Worm (Caenorhabditis elegans): ENCODE data around the gene mstr-2.

The mstr-2 gene

ce11 chrIII:4487271-4487670 is 18.4 kb downstream of the mstr-2 start:
- TF ChIP-seq nhr-21 (tag; optimal IDR thresholded peaks at IDR 0.05), result peak; percentile 36
- no peak for TF ChIP-seq nhr-11 (tag; optimal IDR thresholded peaks at IDR 0.05)
- TF ChIP-seq fos-1 (tag; optimal IDR thresholded peaks at IDR 0.05), result no peak
- TF ChIP-seq blmp-1 (tag; optimal IDR thresholded peaks at IDR 0.05; ENCODE audit: insufficient read depth), result no peak
- no peak for TF ChIP-seq ZK546.5 (tag; optimal IDR thresholded peaks at IDR 0.05)
- no peak for TF ChIP-seq dmd-4 (tag; optimal IDR thresholded peaks at IDR 0.05)
- no peak for TF ChIP-seq sma-9 (GFP tag; optimal IDR thresholded peaks at IDR 0.05)
- no peak for TF ChIP-seq sma-9 (tag; optimal IDR thresholded peaks at IDR 0.05)
- no peak for TF ChIP-seq nhr-12 (tag; optimal IDR thresholded peaks at IDR 0.05)
- TF ChIP-seq mbf-1 (tag; optimal IDR thresholded peaks at IDR 0.05), result no peak
- TF ChIP-seq lsy-2 (tag; optimal IDR thresholded peaks at IDR 0.05), result peak in 1 of 2 experiments; percentile 30
- TF ChIP-seq alr-1 (tag; optimal IDR thresholded peaks at IDR 0.05), result no peak
- no peak for TF ChIP-seq elt-1 (tag; optimal IDR thresholded peaks at IDR 0.05)
- TF ChIP-seq nhr-129 (tag; optimal IDR thresholded peaks at IDR 0.05), result no peak
- TF ChIP-seq egl-27 (tag; optimal IDR thresholded peaks at IDR 0.05), result no peak
- peak; percentile 20 for TF ChIP-seq C34F6.9 (tag; optimal IDR thresholded peaks at IDR 0.05)
- no peak for TF ChIP-seq ztf-11 (tag; optimal IDR thresholded peaks at IDR 0.05)
- TF ChIP-seq snpc-4 (tag; optimal IDR thresholded peaks at IDR 0.05), result no peak

ce11 chrIII:4488892-4489409 is 20.0 kb downstream of the mstr-2 start, which contains the start of gene cpg-1:
cpg-1 (plus strand) TSS chrIII:4489359.
- TF ChIP-seq sma-3 (GFP tag; optimal IDR thresholded peaks at IDR 0.05), result no peak
- no peak for TF ChIP-seq fos-1 (tag; optimal IDR thresholded peaks at IDR 0.05)
- no peak for TF ChIP-seq mdl-1 (tag; optimal IDR thresholded peaks at IDR 0.05)
- TF ChIP-seq ztf-4 (tag; optimal IDR thresholded peaks at IDR 0.05), result no peak
- TF ChIP-seq egl-27 (tag; optimal IDR thresholded peaks at IDR 0.05), result no peak
- no peak for TF ChIP-seq lin-11 (tag; optimal IDR thresholded peaks at IDR 0.05)
- no peak for TF ChIP-seq F13H6.1 (tag; optimal IDR thresholded peaks at IDR 0.05)
- no peak for TF ChIP-seq nhr-77 (tag; optimal IDR thresholded peaks at IDR 0.05)
- no peak for TF ChIP-seq nhr-23 (tag; optimal IDR thresholded peaks at IDR 0.05)
- no peak for TF ChIP-seq nhr-12 (tag; optimal IDR thresholded peaks at IDR 0.05)

- TF ChIP-seq unc-62 (GFP tag; optimal IDR thresholded peaks at IDR 0.05) (no peak), skn-1 (tag; optimal IDR thresholded peaks at IDR 0.05) (no peak), ama-1 (optimal IDR thresholded peaks at IDR 0.05) (peak; percentile 48), nhr-12 (tag; optimal IDR thresholded peaks at IDR 0.05) (no peak), gmeb-1 (tag; optimal IDR thresholded peaks at IDR 0.05) (no peak), sem-4 (tag; optimal IDR thresholded peaks at IDR 0.05) (no peak), dmd-4 (tag; optimal IDR thresholded peaks at IDR 0.05) (no peak), zag-1 (tag; optimal IDR thresholded peaks at IDR 0.05) (no peak), Y55F3AM.14 (GFP tag; optimal IDR thresholded peaks at IDR 0.05) (peak; percentile 39), mdl-1 (tag; optimal IDR thresholded peaks at IDR 0.05) (no peak), aly-2 (tag; optimal IDR thresholded peaks at IDR 0.05) (no peak), ceh-82 (tag; optimal IDR thresholded peaks at IDR 0.05) (no peak), nhr-11 (tag; optimal IDR thresholded peaks at IDR 0.05) (no peak), snpc-4 (tag; optimal IDR thresholded peaks at IDR 0.05) (no peak), mab-5 (tag; optimal IDR thresholded peaks at IDR 0.05) (no peak), unc-39 (tag; optimal IDR thresholded peaks at IDR 0.05) (no peak), fos-1 (tag; optimal IDR thresholded peaks at IDR 0.05) (no peak), F13H6.1 (tag; optimal IDR thresholded peaks at IDR 0.05) (no peak), ztf-4 (tag; optimal IDR thresholded peaks at IDR 0.05) (no peak), nhr-10 (tag; optimal IDR thresholded peaks at IDR 0.05) (no peak), C34F6.9 (tag; optimal IDR thresholded peaks at IDR 0.05) (peak; percentile 24), nhr-25 (tag; optimal IDR thresholded peaks at IDR 0.05) (peak; percentile 21), nhr-21 (tag; optimal IDR thresholded peaks at IDR 0.05) (peak; percentile 59), alr-1 (tag; optimal IDR thresholded peaks at IDR 0.05) (no peak), lsy-2 (tag; optimal IDR thresholded peaks at IDR 0.05) (peak in 1 of 2 experiments; percentile 62), ZK546.5 (tag; optimal IDR thresholded peaks at IDR 0.05) (no peak), sma-9 (GFP tag; optimal IDR thresholded peaks at IDR 0.05) (no peak), sma-9 (tag; optimal IDR thresholded peaks at IDR 0.05) (no peak), nhr-23 (tag; optimal IDR thresholded peaks at IDR 0.05) (no peak), ztf-1 (GFP tag; conservative IDR thresholded peaks at IDR 0.05) (no peak), egl-27 (tag; optimal IDR thresholded peaks at IDR 0.05) (no peak), ztf-11 (tag; optimal IDR thresholded peaks at IDR 0.05) (no peak), peb-1 (tag; optimal IDR thresholded peaks at IDR 0.05) (no peak), nhr-77 (tag; optimal IDR thresholded peaks at IDR 0.05) (no peak), nhr-129 (tag; optimal IDR thresholded peaks at IDR 0.05) (no peak), R02D3.7 (tag; optimal IDR thresholded peaks at IDR 0.05) (no peak), crh-2 (tag; optimal IDR thresholded peaks at IDR 0.05) (no peak), elt-1 (tag; optimal IDR thresholded peaks at IDR 0.05) (no peak)
Measured at ce11 chrIII:4491164-4492144, 22.5 kb downstream of the mstr-2 start.

Measured in whole organism, L2 larva.